Worm (Caenorhabditis elegans) whole organism, L4 larva: ENCODE results near the gene M04D8.4.
A peak's percentile ranks its signal among the peaks of the same experiment; 100 is the strongest.

ENCODE experiments used
- F26F4.8 ChIP-seq: fragments of 200-800 bp; sonication (Bioruptor generic); conservative IDR thresholded peaks from 2 replicates; pipeline ENCODE4 v1.3.6; 2022; ENCODE audit warnings: missing genetic modification characterization, missing compliant biosample characterization
- T20F7.1 ChIP-seq: fragments of 200-800 bp; sonication (Bioruptor generic); optimal IDR thresholded peaks from 2 replicates; lab custom pipeline; 2018; ENCODE audit warnings: mild to moderate bottlenecking, missing genetic modification characterization, missing compliant biosample characterization
- aha-1 ChIP-seq: fragments of 150-350 bp; peaks from one replicate; lab custom pipeline; 2014; ENCODE audit warnings: missing biosample characterization, missing genetic modification characterization
- attf-4 ChIP-seq: sonication (generic microtip); optimal IDR thresholded peaks from 3 replicates; lab custom pipeline; 2017; ENCODE audit warnings: missing biosample characterization, missing genetic modification characterization
- ceh-82 ChIP-seq: sonication (generic microtip); optimal IDR thresholded peaks from 2 replicates; lab custom pipeline; 2017; ENCODE audit warnings: missing biosample characterization, missing genetic modification characterization
- ces-1 ChIP-seq: fragments of 150-350 bp; sonication (generic microtip); optimal IDR thresholded peaks from 4 replicates; lab custom pipeline; 2014; ENCODE audit warnings: missing biosample characterization, missing genetic modification reagents, missing genetic modification characterization
- daf-8 ChIP-seq: fragments of 200-800 bp; sonication (Bioruptor generic); IDR thresholded peaks from 2 replicates; pipeline ENCODE4 v1.3.6; 2022; ENCODE audit warnings: missing genetic modification characterization, missing compliant biosample characterization
- dmd-9 ChIP-seq: fragments of 200-800 bp; sonication (Bioruptor generic); IDR thresholded peaks from 2 replicates; pipeline ENCODE4 v1.3.6; 2022; ENCODE audit warnings: missing genetic modification reagents, missing genetic modification characterization, missing compliant biosample characterization
- duxl-1 ChIP-seq: sonication (generic microtip); optimal IDR thresholded peaks from 2 replicates; lab custom pipeline; 2016; ENCODE audit warnings: mild to moderate bottlenecking, missing genetic modification characterization, moderate library complexity, missing compliant biosample characterization; ENCODE audit not compliant: poor library complexity
- egl-27 ChIP-seq: sonication (generic microtip); optimal IDR thresholded peaks from 3 replicates; lab custom pipeline; 2017; ENCODE audit warnings: missing biosample characterization, missing genetic modification reagents, missing genetic modification characterization
- fkh-10 ChIP-seq: fragments of 150-350 bp; optimal IDR thresholded peaks from 2 replicates; lab custom pipeline; 2014; ENCODE audit warnings: missing biosample characterization, missing genetic modification reagents, missing genetic modification characterization
- fos-1 ChIP-seq: fragments of 150-350 bp; optimal IDR thresholded peaks from 2 replicates; lab custom pipeline; 2014; ENCODE audit warnings: missing biosample characterization, missing genetic modification characterization
- jun-1 ChIP-seq: fragments of 150-350 bp; optimal IDR thresholded peaks from 2 replicates; lab custom pipeline; 2014; ENCODE audit warnings: missing biosample characterization, missing genetic modification reagents, missing genetic modification characterization
- madf-5 ChIP-seq, 2 experiments: fragments of 200-800 bp; sonication (Bioruptor generic); IDR thresholded peaks; 2 replicates each; pipeline ENCODE4 v1.3.6; 2022; ENCODE audit warnings: missing compliant biosample characterization in 2 of 2, missing genetic modification characterization in 2 of 2
- mdt-29 ChIP-seq: fragments of 200-800 bp; sonication (Bioruptor generic); IDR thresholded peaks from 2 replicates; pipeline ENCODE4 v1.3.6; 2022; ENCODE audit warnings: missing genetic modification reagents, missing genetic modification characterization, missing compliant biosample characterization
- mes-2 ChIP-seq: sonication (generic microtip); optimal IDR thresholded peaks from 2 replicates; lab custom pipeline; 2016; ENCODE audit warnings: missing genotype, mild to moderate bottlenecking, missing genetic modification characterization, missing compliant biosample characterization; ENCODE audit not compliant: poor library complexity, severe bottlenecking
- nhr-10 ChIP-seq: fragments of 150-350 bp; optimal IDR thresholded peaks from 2 replicates; lab custom pipeline; 2014; ENCODE audit warnings: missing biosample characterization, missing genetic modification characterization
- nhr-102 ChIP-seq: sonication (generic microtip); optimal IDR thresholded peaks from 2 replicates; lab custom pipeline; 2016; ENCODE audit warnings: mild to moderate bottlenecking, missing genetic modification characterization, moderate library complexity, missing compliant biosample characterization
- nhr-237 ChIP-seq: sonication (generic microtip); optimal IDR thresholded peaks from 2 replicates; lab custom pipeline; 2017; ENCODE audit warnings: missing biosample characterization, missing genetic modification characterization
- nhr-41 ChIP-seq: fragments of 200-800 bp; sonication (Bioruptor generic); IDR thresholded peaks from 2 replicates; pipeline ENCODE4 v1.3.6; 2022; ENCODE audit warnings: missing genetic modification reagents, missing genetic modification characterization, missing compliant biosample characterization
- pha-4 ChIP-seq, 2 experiments: fragments of 150-350 bp in 1 of 2; fragments of 200-800 bp in 1 of 2; sonication (Bioruptor generic) in 1 of 2; IDR thresholded peaks in 1 of 2; optimal IDR thresholded peaks in 1 of 2; 2 replicates each; pipeline versions ENCODE4 v1.3.6 to Lab custom; 2014 to 2022; ENCODE audit warnings: missing genetic modification characterization in 2 of 2, missing genetic modification reagents in 2 of 2, missing biosample characterization in 1 of 2, missing compliant biosample characterization in 1 of 2
- php-3 ChIP-seq: fragments of 200-800 bp; sonication (Bioruptor generic); IDR thresholded peaks from 2 replicates; pipeline ENCODE4 v1.3.6; 2022; ENCODE audit warnings: missing genetic modification reagents, missing genetic modification characterization, missing compliant biosample characterization
- set-16 ChIP-seq: fragments of 200-800 bp; sonication (Bioruptor generic); IDR thresholded peaks from 2 replicates; pipeline ENCODE4 v1.3.6; 2022; ENCODE audit warnings: missing genetic modification reagents, missing genetic modification characterization, missing compliant biosample characterization
- snpc-4 ChIP-seq: fragments of 150-350 bp; optimal IDR thresholded peaks from 2 replicates; lab custom pipeline; 2014; ENCODE audit warnings: missing biosample characterization, missing genetic modification characterization
- spr-1 ChIP-seq: sonication (generic microtip); optimal IDR thresholded peaks from 2 replicates; lab custom pipeline; 2016; ENCODE audit warnings: mild to moderate bottlenecking, missing genetic modification characterization, missing compliant biosample characterization
- tra-1 ChIP-seq: fragments of 200-800 bp; sonication (Bioruptor generic); IDR thresholded peaks from 2 replicates; pipeline ENCODE4 v1.3.6; 2022; ENCODE audit warnings: missing genetic modification reagents, missing genetic modification characterization, missing compliant biosample characterization
- unc-130 ChIP-seq: sonication (generic microtip); optimal IDR thresholded peaks from 2 replicates; lab custom pipeline; 2016; ENCODE audit warnings: missing genetic modification reagents, missing genetic modification characterization, missing compliant biosample characterization
- unc-62 ChIP-seq, 3 experiments: fragments of 150-350 bp in 1 of 3; sonication (generic microtip); optimal IDR thresholded peaks in 2 of 3; peaks in 1 of 3; 1 replicate in 1 of 3; 2 replicates in 2 of 3; lab custom pipeline; 2014 to 2017; ENCODE audit warnings: missing biosample characterization in 3 of 3, missing genetic modification characterization in 3 of 3, missing genetic modification reagents in 3 of 3, missing genotype in 1 of 3
- zfp-3 ChIP-seq: fragments of 200-800 bp; sonication (Bioruptor generic); conservative IDR thresholded peaks from 2 replicates; pipeline ENCODE4 v1.3.6; 2022; ENCODE audit warnings: missing genetic modification reagents, missing genetic modification characterization, missing compliant biosample characterization
- ztf-11 ChIP-seq: fragments of 150-350 bp; optimal IDR thresholded peaks from 2 replicates; lab custom pipeline; 2014; ENCODE audit warnings: missing biosample characterization, missing genetic modification characterization

The M04D8.4 gene

ce11 chrIII:9991324-9991723 lies 39.1 kb downstream of the M04D8.4 start:
- TF ChIP-seq unc-130 (GFP tag; lab: Kevin White, UChicago) (no peak), mdt-29 (no peak), daf-8 (no peak), zfp-3 (GFP tag; lab: Robert Waterston, UW) (no peak), nhr-237 (tag; lab: Kevin White, UChicago) (no peak), fos-1 (tag; lab: Kevin White, UChicago) (no peak), fkh-10 (GFP tag; lab: Kevin White, UChicago) (no peak), php-3 (GFP tag; lab: Robert Waterston, UW) (no peak), madf-5 (GFP tag; IDR thresholded peaks at IDR 0.05; lab: Robert Waterston, UW) (no peak), nhr-10 (tag; lab: Kevin White, UChicago) (no peak), set-16 (no peak), nhr-41 (no peak), ceh-82 (tag; lab: Kevin White, UChicago) (no peak), T20F7.1 (GFP tag; lab: Kevin White, UChicago) (no peak), ces-1 (GFP tag; lab: Kevin White, UChicago) (no peak), F26F4.8 (no peak), duxl-1 (tag; lab: Kevin White, UChicago) (no peak)

- no peak for TF ChIP-seq nhr-10 (tag; lab: Kevin White, UChicago)
- no peak for TF ChIP-seq snpc-4 (tag; lab: Kevin White, UChicago)
- TF ChIP-seq egl-27 (tag; lab: Kevin White, UChicago) = no peak
Observed at ce11 chrIII:9988352-9988751, 42.1 kb downstream of the M04D8.4 start, which contains the start of gene C05B5.1. Gene C05B5.1 (minus strand): TSS chrIII:9988452.

ce11 chrIII:9986827-9987429 lies 43.5 kb downstream of the M04D8.4 start, which contains the start of gene C05B5.12:
Gene C05B5.12 (plus strand): TSS chrIII:9987379.
- TF ChIP-seq mes-2 (tag; lab: Kevin White, UChicago) (no peak), aha-1 (tag; lab: Kevin White, UChicago) (peak; percentile 61)

- TF ChIP-seq jun-1 (tag; lab: Kevin White, UChicago) (no peak), madf-5 (GFP tag; IDR thresholded peaks at IDR 0.05; lab: Robert Waterston, UW) (no peak), attf-4 (tag; lab: Kevin White, UChicago) (no peak), ztf-11 (no peak)
Observed at ce11 chrIII:9985542-9985941, 44.9 kb downstream of the M04D8.4 start.

ce11 chrIII:9984604-9985003 lies 45.8 kb downstream of the M04D8.4 start:
- TF ChIP-seq tra-1 (GFP tag; lab: Robert Waterston, UW) (no peak), set-16 (no peak), pha-4 (GFP tag; IDR thresholded peaks at IDR 0.05; lab: Robert Waterston, UW) (no peak), pha-4 (tag; optimal IDR thresholded peaks at IDR 0.05; lab: Kevin White, UChicago) (no peak), mdt-29 (no peak), aha-1 (tag; lab: Kevin White, UChicago) (peak; percentile 65), attf-4 (tag; lab: Kevin White, UChicago) (no peak), spr-1 (tag; lab: Kevin White, UChicago) (no peak)
- TF ChIP-seq, all 104 proteins: peak for 1

- TF ChIP-seq nhr-102 (tag; lab: Kevin White, UChicago) = no peak
- peak in 1 of 2 experiments; percentile 58 for TF ChIP-seq unc-62 (GFP tag; optimal IDR thresholded peaks at IDR 0.05 in 1 of 2; lab: Kevin White, UChicago)
- TF ChIP-seq unc-62 (tag; optimal IDR thresholded peaks at IDR 0.05; lab: Kevin White, UChicago) = no peak
- TF ChIP-seq madf-5 (GFP tag; IDR thresholded peaks at IDR 0.05; lab: Robert Waterston, UW) = no peak
- TF ChIP-seq aha-1 (tag; lab: Kevin White, UChicago) = peak; percentile 66
- no peak for TF ChIP-seq F26F4.8
- TF ChIP-seq ces-1 (GFP tag; lab: Kevin White, UChicago) = no peak
- TF ChIP-seq dmd-9 (GFP tag; lab: Robert Waterston, UW) = no peak
Observed at ce11 chrIII:9982119-9982642, 48.3 kb downstream of the M04D8.4 start.
